Worm (Caenorhabditis elegans) whole organism, L4 larva: Measurements from ENCODE around the gene F44F4.10.

Experiments
- Y105C5A.15 ChIP-seq: fragments of 200-800 bp; sonication (Bioruptor generic); IDR thresholded peaks from 2 replicates; pipeline ENCODE4 v1.3.6; 2022; ENCODE audit warnings: missing genetic modification characterization, missing compliant biosample characterization
- dpl-1 ChIP-seq: fragments of 150-350 bp; optimal IDR thresholded peaks from 2 replicates; lab custom pipeline; 2014; ENCODE audit warnings: missing biosample characterization, missing genetic modification reagents, missing genetic modification characterization
- egl-43 ChIP-seq: fragments of 200-800 bp; sonication (Bioruptor generic); IDR thresholded peaks from 2 replicates; pipeline ENCODE4 v1.3.6; 2022; ENCODE audit warnings: missing genetic modification reagents, missing genetic modification characterization, missing compliant biosample characterization
- lin-13 ChIP-seq: fragments of 150-350 bp; optimal IDR thresholded peaks from 2 replicates; lab custom pipeline; 2014; ENCODE audit warnings: missing biosample characterization, missing genetic modification reagents, missing genetic modification characterization
- mes-2 ChIP-seq: sonication (generic microtip); optimal IDR thresholded peaks from 2 replicates; lab custom pipeline; 2016; ENCODE audit warnings: missing genotype, mild to moderate bottlenecking, missing genetic modification characterization, missing compliant biosample characterization; ENCODE audit not compliant: poor library complexity, severe bottlenecking
- nhr-28 ChIP-seq: fragments of 150-350 bp; optimal IDR thresholded peaks from 2 replicates; lab custom pipeline; 2014; ENCODE audit warnings: missing biosample characterization, missing genetic modification characterization
- pqm-1 ChIP-seq: sonication (generic microtip); optimal IDR thresholded peaks from 2 replicates; lab custom pipeline; 2017; ENCODE audit warnings: missing biosample characterization, missing genetic modification characterization
- spr-1 ChIP-seq: sonication (generic microtip); optimal IDR thresholded peaks from 2 replicates; lab custom pipeline; 2016; ENCODE audit warnings: mild to moderate bottlenecking, missing genetic modification characterization, missing compliant biosample characterization
- unc-39 ChIP-seq: sonication (generic microtip); optimal IDR thresholded peaks from 2 replicates; lab custom pipeline; 2017; ENCODE audit warnings: missing biosample characterization, missing genetic modification characterization
- ztf-11 ChIP-seq: fragments of 150-350 bp; optimal IDR thresholded peaks from 2 replicates; lab custom pipeline; 2014; ENCODE audit warnings: missing biosample characterization, missing genetic modification characterization

ce11 chrII:10947317-10947716 lies 30.2 kb upstream of the F44F4.10 start, which contains the start of the genes tceb-3 and gskl-1:
- TF ChIP-seq egl-43, result no peak
- TF ChIP-seq lin-13 (GFP tag; lab: Kevin White, UChicago), result no peak
- TF ChIP-seq unc-39 (tag; lab: Kevin White, UChicago), result no peak
- no peak for TF ChIP-seq ztf-11 (tag; lab: Kevin White, UChicago)
- no peak for TF ChIP-seq nhr-28 (tag; lab: Kevin White, UChicago)
- TF ChIP-seq spr-1 (tag; lab: Kevin White, UChicago), result no peak
- TF ChIP-seq pqm-1 (tag; lab: Kevin White, UChicago), result no peak
- no peak for TF ChIP-seq Y105C5A.15 (GFP tag; lab: Robert Waterston, UW)
- TF ChIP-seq mes-2 (tag; lab: Kevin White, UChicago), result no peak
- no peak for TF ChIP-seq dpl-1 (GFP tag; lab: Kevin White, UChicago)
